Worm (Caenorhabditis elegans) whole organism, mixed stage, embryonic: ENCODE data around the gene clec-66.

Experiments
- cnd-1 ChIP-seq: fragments of 200-800 bp; sonication (Bioruptor generic); optimal IDR thresholded peaks from 2 replicates; lab custom pipeline; 2018; ENCODE audit warnings: mild to moderate bottlenecking, missing genetic modification characterization, missing compliant biosample characterization
- lin-13 ChIP-seq: fragments of 150-350 bp; optimal IDR thresholded peaks from 2 replicates; lab custom pipeline; 2014; ENCODE audit warnings: missing biosample characterization, missing genetic modification characterization
- nhr-237 ChIP-seq: fragments of 150-350 bp; optimal IDR thresholded peaks from 2 replicates; lab custom pipeline; 2014; ENCODE audit warnings: missing biosample characterization, missing genetic modification characterization
- sem-2 ChIP-seq: fragments of 200-800 bp; sonication (Bioruptor generic); optimal IDR thresholded peaks from 2 replicates; lab custom pipeline; 2018; ENCODE audit warnings: mild to moderate bottlenecking, missing genetic modification characterization, missing compliant biosample characterization
- sptf-1 ChIP-seq: sonication (generic microtip); optimal IDR thresholded peaks from 2 replicates; lab custom pipeline; 2017; ENCODE audit warnings: mild to moderate bottlenecking, missing genetic modification characterization, moderate library complexity, missing compliant biosample characterization

ce11 chrII:12866079-12866478 lies 38.1 kb upstream of the clec-66 start:
- TF ChIP-seq sem-2 (no peak), sptf-1 (tag; lab: Kevin White, UChicago) (no peak), cnd-1 (tag; lab: Kevin White, UChicago) (no peak), nhr-237 (tag; lab: Kevin White, UChicago) (no peak), lin-13 (tag; lab: Kevin White, UChicago) (no peak)
